Worm (Caenorhabditis elegans): ENCODE data around the gene K08H2.2.

The K08H2.2 gene

ce11 chrX:13247614-13248013 lies 12.8 kb upstream of the K08H2.2 start:
- no peak for TF ChIP-seq nhr-77 (tag; optimal IDR thresholded peaks at IDR 0.05)
- no peak for TF ChIP-seq C34F6.9 (tag; optimal IDR thresholded peaks at IDR 0.05)
- TF ChIP-seq crh-2 (tag; optimal IDR thresholded peaks at IDR 0.05), result no peak
- no peak for TF ChIP-seq nhr-11 (tag; optimal IDR thresholded peaks at IDR 0.05)
- no peak for TF ChIP-seq egl-27 (tag; optimal IDR thresholded peaks at IDR 0.05)
- TF ChIP-seq sma-9 (GFP tag; optimal IDR thresholded peaks at IDR 0.05), result peak; percentile 44
- TF ChIP-seq sma-9 (tag; optimal IDR thresholded peaks at IDR 0.05), result no peak
- no peak for TF ChIP-seq ztf-11 (tag; optimal IDR thresholded peaks at IDR 0.05)
- no peak for TF ChIP-seq skn-1 (tag; optimal IDR thresholded peaks at IDR 0.05)
- TF ChIP-seq unc-39 (tag; optimal IDR thresholded peaks at IDR 0.05), result no peak
- no peak for TF ChIP-seq zag-1 (tag; optimal IDR thresholded peaks at IDR 0.05)
- no peak for TF ChIP-seq lin-11 (tag; optimal IDR thresholded peaks at IDR 0.05)
- TF ChIP-seq elt-1 (tag; optimal IDR thresholded peaks at IDR 0.05), result no peak
- TF ChIP-seq lsy-2 (tag; optimal IDR thresholded peaks at IDR 0.05), result no peak
- TF ChIP-seq gmeb-1 (tag; optimal IDR thresholded peaks at IDR 0.05), result peak; percentile 14
- TF ChIP-seq ztf-4 (tag; optimal IDR thresholded peaks at IDR 0.05), result no peak
- TF ChIP-seq fos-1 (tag; optimal IDR thresholded peaks at IDR 0.05), result peak; percentile 26

- TF ChIP-seq C34F6.9 (tag; optimal IDR thresholded peaks at IDR 0.05) (no peak), R02D3.7 (tag; optimal IDR thresholded peaks at IDR 0.05) (no peak), nhr-21 (tag; optimal IDR thresholded peaks at IDR 0.05) (peak; percentile 48), nhr-129 (tag; optimal IDR thresholded peaks at IDR 0.05) (no peak), ztf-1 (GFP tag; conservative IDR thresholded peaks at IDR 0.05) (no peak), peb-1 (tag; optimal IDR thresholded peaks at IDR 0.05) (no peak), F13H6.1 (tag; optimal IDR thresholded peaks at IDR 0.05) (no peak), egl-27 (tag; optimal IDR thresholded peaks at IDR 0.05) (no peak), unc-55 (GFP tag; optimal IDR thresholded peaks at IDR 0.05) (no peak), nhr-237 (tag; optimal IDR thresholded peaks at IDR 0.05) (no peak), snpc-4 (tag; optimal IDR thresholded peaks at IDR 0.05) (no peak), sma-9 (GFP tag; optimal IDR thresholded peaks at IDR 0.05) (peak; percentile 48), sma-9 (tag; optimal IDR thresholded peaks at IDR 0.05) (no peak), ceh-16 (tag; optimal IDR thresholded peaks at IDR 0.05) (no peak), nhr-25 (tag; optimal IDR thresholded peaks at IDR 0.05) (peak; percentile 59)
These were observed 12.0 kb upstream of the K08H2.2 start for ce11 chrX:13246668-13247358.

ce11 chrX:13245090-13245489 lies 10.3 kb upstream of the K08H2.2 start, which contains the start of gene hpl-1:
Gene hpl-1, plus strand, starts transcription at chrX:13245390.
- TF ChIP-seq snpc-4 (tag; optimal IDR thresholded peaks at IDR 0.05) (no peak), egl-27 (tag; optimal IDR thresholded peaks at IDR 0.05) (no peak), lin-11 (tag; optimal IDR thresholded peaks at IDR 0.05) (peak; percentile 25), mbf-1 (tag; optimal IDR thresholded peaks at IDR 0.05) (no peak), nhr-237 (tag; optimal IDR thresholded peaks at IDR 0.05) (no peak)

ce11 chrX:13242231-13242630 lies 7.5 kb upstream of the K08H2.2 start, which contains the start of gene K08H2.5:
Gene K08H2.5, minus strand, starts transcription at chrX:13242331.
- no peak for TF ChIP-seq nhr-21 (tag; optimal IDR thresholded peaks at IDR 0.05)
- TF ChIP-seq R02D3.7 (tag; optimal IDR thresholded peaks at IDR 0.05), result no peak
- TF ChIP-seq sma-9 (GFP tag; optimal IDR thresholded peaks at IDR 0.05), result no peak
- no peak for TF ChIP-seq sma-9 (tag; optimal IDR thresholded peaks at IDR 0.05)
- no peak for TF ChIP-seq unc-55 (GFP tag; optimal IDR thresholded peaks at IDR 0.05)
- TF ChIP-seq F13H6.1 (tag; optimal IDR thresholded peaks at IDR 0.05), result no peak

ce11 chrX:13238197-13238596 lies 3.4 kb upstream of the K08H2.2 start, which contains the start of gene K08H2.4:
Gene K08H2.4, plus strand, starts transcription at chrX:13238497.
- TF ChIP-seq ztf-4 (tag; optimal IDR thresholded peaks at IDR 0.05) (no peak), nhr-12 (tag; optimal IDR thresholded peaks at IDR 0.05) (no peak), lin-13 (GFP tag; optimal IDR thresholded peaks at IDR 0.05) (no peak), blmp-1 (tag; optimal IDR thresholded peaks at IDR 0.05; ENCODE audit: insufficient read depth) (no peak), nhr-25 (tag; optimal IDR thresholded peaks at IDR 0.05) (no peak), nhr-11 (tag; optimal IDR thresholded peaks at IDR 0.05) (no peak), snpc-4 (tag; optimal IDR thresholded peaks at IDR 0.05) (no peak), skn-1 (tag; optimal IDR thresholded peaks at IDR 0.05) (no peak), mdl-1 (tag; optimal IDR thresholded peaks at IDR 0.05) (no peak), egl-27 (tag; optimal IDR thresholded peaks at IDR 0.05) (no peak), ceh-16 (tag; optimal IDR thresholded peaks at IDR 0.05) (no peak), mab-5 (tag; optimal IDR thresholded peaks at IDR 0.05) (no peak), ztf-1 (GFP tag; conservative IDR thresholded peaks at IDR 0.05) (no peak), aly-2 (tag; optimal IDR thresholded peaks at IDR 0.05) (no peak), zag-1 (tag; optimal IDR thresholded peaks at IDR 0.05) (no peak), alr-1 (tag; optimal IDR thresholded peaks at IDR 0.05) (no peak), ama-1 (optimal IDR thresholded peaks at IDR 0.05) (no peak)

Measured in whole organism, L2 larva.